Fruit fly (Drosophila melanogaster): ENCODE results near the gene Mettl14.

Gene Mettl14

dm6 chr2L:8302766-8303479 lies 5.3 kb upstream of the Mettl14 start, which contains the start of the genes wol and Scgalpha (continued):
- TF ChIP-seq bbx (GFP tag; IDR thresholded peaks at IDR 0.05; ENCODE audit: partially characterized antibody) (peak; percentile 66), CG8478 (optimal IDR thresholded peaks at IDR 0.05) (no peak), CG1792 (GFP tag; optimal IDR thresholded peaks at IDR 0.05) (no peak), emc (GFP tag; optimal IDR thresholded peaks at IDR 0.05) (no peak), sna (GFP tag; IDR thresholded peaks at IDR 0.05; ENCODE audit: partially characterized antibody) (0 out of 2 replicates have a peak, but pooled peaks have one; percentile 58), cato (GFP tag; optimal IDR thresholded peaks at IDR 0.05; ENCODE audit: borderline replicate concordance) (no peak), CG13424 (tag; optimal IDR thresholded peaks at IDR 0.05) (no peak), CG2712 (tag; optimal IDR thresholded peaks at IDR 0.05) (peak; percentile 43), CG14965 (GFP tag; optimal IDR thresholded peaks at IDR 0.05; ENCODE audit: borderline replicate concordance) (no peak), CG13775 (GFP tag; optimal IDR thresholded peaks at IDR 0.05) (peak; percentile 15), Mrtf (GFP tag; IDR thresholded peaks at IDR 0.05) (no peak), repo (GFP tag; optimal IDR thresholded peaks at IDR 0.05) (no peak), ro (GFP tag; IDR thresholded peaks at IDR 0.05) (no peak), CG10959 (GFP tag; IDR thresholded peaks at IDR 0.05) (no peak), Bteb2 (GFP tag; optimal IDR thresholded peaks at IDR 0.05) (no peak), CoRest (tag; optimal IDR thresholded peaks at IDR 0.05) (peak; percentile 23), H2.0 (GFP tag; IDR thresholded peaks at IDR 0.05) (no peak), HLH4C (GFP tag; IDR thresholded peaks at IDR 0.05; ENCODE audit: partially characterized antibody) (peak; percentile 69), E2f1 (GFP tag; IDR thresholded peaks at IDR 0.05) (no peak), GATAe (GFP tag; conservative IDR thresholded peaks at IDR 0.05) (peak; percentile 71), D19A (tag; optimal IDR thresholded peaks at IDR 0.05) (no peak), CG34376 (GFP tag; optimal IDR thresholded peaks at IDR 0.05) (peak; percentile 6), PHDP (tag; optimal IDR thresholded peaks at IDR 0.05) (no peak), Bgb (GFP tag; IDR thresholded peaks at IDR 0.05; ENCODE audit: partially characterized antibody) (peak; percentile 74), Hsf (GFP tag; optimal IDR thresholded peaks at IDR 0.05) (no peak), nerfin-2 (GFP tag; IDR thresholded peaks at IDR 0.05; ENCODE audit: partially characterized antibody) (no peak), CG5953 (GFP tag; IDR thresholded peaks at IDR 0.05) (no peak), ato (GFP tag; IDR thresholded peaks at IDR 0.05; ENCODE audit: partially characterized antibody) (peak; percentile 9; the same call in 1 of the 2 replicates), CrebB (tag; optimal IDR thresholded peaks at IDR 0.05) (no peak), Dad (GFP tag; optimal IDR thresholded peaks at IDR 0.05) (no peak), CG6254 (GFP tag; optimal IDR thresholded peaks at IDR 0.05) (no peak), HLH3B (GFP tag; IDR thresholded peaks at IDR 0.05) (no peak), nau (GFP tag; optimal IDR thresholded peaks at IDR 0.05) (no peak), grn (GFP tag; optimal IDR thresholded peaks at IDR 0.05) (peak; percentile 31), CG6854 (GFP tag; optimal IDR thresholded peaks at IDR 0.05) (no peak), CG31441 (GFP tag; IDR thresholded peaks at IDR 0.05) (peak; percentile 46; the same call in 1 of the 2 replicates), CG16813 (GFP tag; IDR thresholded peaks at IDR 0.05; ENCODE audit: partially characterized antibody) (peak; percentile 65), CG18262 (tag; optimal IDR thresholded peaks at IDR 0.05) (no peak), Dp (GFP tag; optimal IDR thresholded peaks at IDR 0.05) (peak; percentile 69), Abd-B (GFP tag; optimal IDR thresholded peaks at IDR 0.05) (no peak), Fer1 (GFP tag; optimal IDR thresholded peaks at IDR 0.05) (no peak), CG13287 (GFP tag; IDR thresholded peaks at IDR 0.05; ENCODE audit: partially characterized antibody) (peak; percentile 71), stwl (tag; optimal IDR thresholded peaks at IDR 0.05) (peak; percentile 63), gfzf (GFP tag; optimal IDR thresholded peaks at IDR 0.05) (no peak), hbn (GFP tag; IDR thresholded peaks at IDR 0.05; ENCODE audit: partially characterized antibody) (0 out of 2 replicates have a peak, but pooled peaks have one; percentile 36), CG2116 (GFP tag; optimal IDR thresholded peaks at IDR 0.05) (peak; percentile 57), CG12391 (tag; optimal IDR thresholded peaks at IDR 0.05) (no peak), zen (tag; optimal IDR thresholded peaks at IDR 0.05) (peak; percentile 30)
